Worm (Caenorhabditis elegans): Measurements from ENCODE around the gene W08E12.6.
"Not testable (repeated sequence)": the region's sequence is repeated elsewhere in the genome, so short reads cannot be mapped to it uniquely, and the experiment has no call there.

The W08E12.6 gene

ce11 chrIV:3293800-3294493 is 4.5 kb upstream of the W08E12.6 start:
- TF ChIP-seq unc-62 (GFP tag; optimal IDR thresholded peaks at IDR 0.05), result no peak

ce11 chrIV:3294553-3295185 is 3.7 kb upstream of the W08E12.6 start, which contains the start of gene W08E12.7:
TSS of gene W08E12.7 (plus strand) at chrIV:3295135.
- TF ChIP-seq unc-62 (GFP tag; optimal IDR thresholded peaks at IDR 0.05), result no peak

- no peak for TF ChIP-seq unc-62 (GFP tag; optimal IDR thresholded peaks at IDR 0.05)
These were observed 1.5 kb upstream of the W08E12.6 start for ce11 chrIV:3296578-3297549.

ce11 chrIV:3299229-3299628 is 829 bp downstream of the W08E12.6 start:
- no peak for TF ChIP-seq unc-62 (GFP tag; optimal IDR thresholded peaks at IDR 0.05)

ce11 chrIV:3300492-3300891 is 2.1 kb downstream of the W08E12.6 start, which contains the start of gene W08E12.5:
TSS of gene W08E12.5 (plus strand) at chrIV:3300792.
- no peak for TF ChIP-seq unc-62 (GFP tag; optimal IDR thresholded peaks at IDR 0.05)

ce11 chrIV:3302058-3302457 is 3.7 kb downstream of the W08E12.6 start, which contains the start of gene W08E12.4:
TSS of gene W08E12.4 (plus strand) at chrIV:3302358.
- TF ChIP-seq unc-62 (GFP tag; optimal IDR thresholded peaks at IDR 0.05), result not testable (repeated sequence)

- not testable (repeated sequence) for TF ChIP-seq unc-62 (GFP tag; optimal IDR thresholded peaks at IDR 0.05)
These were observed 5.3 kb downstream of the W08E12.6 start, which contains the start of gene idpp-12 for ce11 chrIV:3303690-3304089. TSS of gene idpp-12 (plus strand) at chrIV:3303990.

- no peak for TF ChIP-seq unc-62 (GFP tag; optimal IDR thresholded peaks at IDR 0.05)
These were observed 7.2 kb downstream of the W08E12.6 start, which contains the start of gene W08E12.2 for ce11 chrIV:3305575-3305974. TSS of gene W08E12.2 (plus strand) at chrIV:3305875.

ce11 chrIV:3307463-3307862 is 9.1 kb downstream of the W08E12.6 start, which contains the start of gene W08E12.9:
TSS of gene W08E12.9 (minus strand) at chrIV:3307563.
- no peak for TF ChIP-seq unc-62 (GFP tag; optimal IDR thresholded peaks at IDR 0.05)

ce11 chrIV:3308885-3309284 is 10.5 kb downstream of the W08E12.6 start:
- no peak for TF ChIP-seq unc-62 (GFP tag; optimal IDR thresholded peaks at IDR 0.05)

- no peak for TF ChIP-seq unc-62 (GFP tag; optimal IDR thresholded peaks at IDR 0.05)
These were observed 12.3 kb downstream of the W08E12.6 start for ce11 chrIV:3310662-3311219.

ce11 chrIV:3311243-3311642 is 12.8 kb downstream of the W08E12.6 start, which contains the start of gene zip-11:
TSS of gene zip-11 (plus strand) at chrIV:3311276.
- no peak for TF ChIP-seq unc-62 (GFP tag; optimal IDR thresholded peaks at IDR 0.05)

- TF ChIP-seq unc-62 (GFP tag; optimal IDR thresholded peaks at IDR 0.05), result not testable (repeated sequence)
These were observed 33.4 kb downstream of the W08E12.6 start, which contains the start of gene F42A6.5 for ce11 chrIV:3331758-3332157. TSS of gene F42A6.5 (minus strand) at chrIV:3331858.

- no peak for TF ChIP-seq unc-62 (GFP tag; optimal IDR thresholded peaks at IDR 0.05)
These were observed 38.2 kb downstream of the W08E12.6 start, which contains the start of gene F42A6.6 for ce11 chrIV:3336585-3336984. TSS of gene F42A6.6 (minus strand) at chrIV:3336873.

ce11 chrIV:3337275-3337674 is 38.9 kb downstream of the W08E12.6 start:
- TF ChIP-seq unc-62 (GFP tag; optimal IDR thresholded peaks at IDR 0.05), result no peak

All from whole organism, dauer.